Worm (Caenorhabditis elegans) whole organism, L4/young adult: Measurements from ENCODE around the gene C34E7.3.
A peak's percentile ranks its signal among the peaks of the same experiment; 100 is the strongest.

ENCODE experiments used
- W03F9.2 ChIP-seq: fragments of 150-350 bp; optimal IDR thresholded peaks from 2 replicates; lab custom pipeline; 2014; ENCODE audit warnings: missing biosample characterization, missing genetic modification characterization
- dao-5 ChIP-seq: sonication (generic microtip); optimal IDR thresholded peaks from 2 replicates; lab custom pipeline; 2016; ENCODE audit warnings: missing genotype, missing genetic modification characterization, moderate library complexity, missing compliant biosample characterization
- him-1 ChIP-seq: sonication (generic microtip); optimal IDR thresholded peaks from 2 replicates; lab custom pipeline; 2016; ENCODE audit warnings: missing genotype, missing genetic modification reagents, missing genetic modification characterization, missing compliant biosample characterization

- TF ChIP-seq him-1 (tag; lab: Kevin White, UChicago), result no peak
- no peak for TF ChIP-seq dao-5 (tag; lab: Kevin White, UChicago)
- TF ChIP-seq W03F9.2 (tag; lab: Kevin White, UChicago), result peak; percentile 64
Measured at ce11 chrX:12975595-12976089, 45.6 kb downstream of the C34E7.3 start, which contains the start of gene ppk-3.
